Fruit fly (Drosophila melanogaster) whole organism, embryonic: ENCODE results near the gene EMC3.

ENCODE experiments used
- Atf6 ChIP-seq: fragments of 200-800 bp; sonication (Bioruptor generic); IDR thresholded peaks from 2 replicates; pipeline ENCODE4 v1.3.6; 2022; ENCODE audit warnings: missing biosample characterization, missing genetic modification characterization
- Bgb ChIP-seq: fragments of 200-800 bp; sonication (Bioruptor generic); IDR thresholded peaks from 2 replicates; pipeline ENCODE4 v1.3.6; 2022; ENCODE audit warnings: missing biosample characterization, missing genetic modification characterization; ENCODE audit not compliant: partially characterized antibody
- CG10147 ChIP-seq: fragments of 200-800 bp; sonication (Bioruptor generic); optimal IDR thresholded peaks from 2 replicates; lab custom pipeline; 2019; ENCODE audit warnings: missing biosample characterization, mild to moderate bottlenecking, missing genetic modification characterization, moderate library complexity
- CG1024 ChIP-seq: fragments of 200-800 bp; sonication (Bioruptor generic); IDR thresholded peaks from 2 replicates; pipeline ENCODE4 v1.3.6; 2022; ENCODE audit warnings: missing biosample characterization, missing genetic modification characterization
- CG11247 ChIP-seq: fragments of 200-800 bp; sonication (Bioruptor generic); IDR thresholded peaks from 2 replicates; pipeline ENCODE4 v1.3.6; 2022; ENCODE audit warnings: missing biosample characterization, missing genetic modification characterization
- CG11695 ChIP-seq: fragments of 200-800 bp; sonication (Bioruptor generic); IDR thresholded peaks from 3 replicates; pipeline ENCODE4 v1.3.6; 2022; ENCODE audit warnings: missing biosample characterization, missing genetic modification characterization
- CG12236 ChIP-seq: fragments of 200-800 bp; sonication (Bioruptor generic); optimal IDR thresholded peaks from 2 replicates; lab custom pipeline; 2016; ENCODE audit warnings: missing biosample characterization, missing genetic modification characterization
- CG14441 ChIP-seq: fragments of 200-800 bp; sonication (Bioruptor generic); IDR thresholded peaks from 2 replicates; pipeline ENCODE4 v1.3.6; 2022; ENCODE audit warnings: missing biosample characterization, missing genetic modification characterization
- CG15696 ChIP-seq: fragments of 200-800 bp; sonication (Bioruptor generic); optimal IDR thresholded peaks from 2 replicates; lab custom pipeline; 2019; ENCODE audit warnings: missing biosample characterization, mild to moderate bottlenecking, missing genetic modification characterization, moderate library complexity
- CG30020 ChIP-seq: fragments of 200-800 bp; optimal IDR thresholded peaks from 2 replicates; lab custom pipeline; 2019; ENCODE audit warnings: missing biosample characterization, mild to moderate bottlenecking, missing genetic modification characterization, moderate library complexity
- CG3407 ChIP-seq: fragments of 200-800 bp; sonication (Bioruptor generic); optimal IDR thresholded peaks from 2 replicates; lab custom pipeline; 2018; ENCODE audit warnings: missing biosample characterization, mild to moderate bottlenecking, missing genetic modification characterization
- CG34376 ChIP-seq: fragments of 200-800 bp; sonication (Bioruptor generic); optimal IDR thresholded peaks from 2 replicates; lab custom pipeline; 2018; ENCODE audit warnings: missing biosample characterization, mild to moderate bottlenecking, missing genetic modification characterization
- CG4424 ChIP-seq: fragments of 200-800 bp; sonication (Bioruptor generic); optimal IDR thresholded peaks from 3 replicates; lab custom pipeline; 2016; ENCODE audit warnings: missing biosample characterization, missing genetic modification characterization
- CG5953 ChIP-seq: fragments of 200-800 bp; sonication (Bioruptor generic); IDR thresholded peaks from 2 replicates; pipeline ENCODE4 v1.3.6; 2022; ENCODE audit warnings: missing biosample characterization, missing genetic modification characterization
- CG9817 ChIP-seq: fragments of 200-800 bp; sonication (Bioruptor generic); optimal IDR thresholded peaks from 2 replicates; lab custom pipeline; 2018; ENCODE audit warnings: missing biosample characterization, mild to moderate bottlenecking, missing genetic modification characterization, moderate library complexity
- CTCF ChIP-seq: fragments of 200-800 bp; sonication (Bioruptor generic); optimal IDR thresholded peaks from 2 replicates; lab custom pipeline; 2017; ENCODE audit warnings: missing biosample characterization, mild to moderate bottlenecking, missing genetic modification characterization, moderate library complexity
- CoRest ChIP-seq: fragments of 200-800 bp; sonication (Bioruptor generic); optimal IDR thresholded peaks from 3 replicates; lab custom pipeline; 2018; ENCODE audit warnings: missing biosample characterization, mild to moderate bottlenecking, missing genetic modification characterization, moderate library complexity
- D19B ChIP-seq: fragments of 200-800 bp; sonication (Bioruptor generic); optimal IDR thresholded peaks from 2 replicates; lab custom pipeline; 2017; ENCODE audit warnings: missing biosample characterization, mild to moderate bottlenecking, missing genetic modification characterization
- HLHmδ ChIP-seq: fragments of 200-800 bp; sonication (Bioruptor generic); optimal IDR thresholded peaks from 2 replicates; lab custom pipeline; 2018; ENCODE audit warnings: missing biosample characterization, mild to moderate bottlenecking, missing genetic modification characterization, moderate library complexity
- Hr3 ChIP-seq: fragments of 200-800 bp; sonication (Bioruptor generic); optimal IDR thresholded peaks from 3 replicates; lab custom pipeline; 2016; ENCODE audit warnings: missing biosample characterization, missing genetic modification characterization
- Hr39 ChIP-seq: fragments of >200 bp; optimal IDR thresholded peaks from 2 replicates; lab custom pipeline; 2017
- Lhr ChIP-seq: fragments of 200-800 bp; sonication (Bioruptor generic); optimal IDR thresholded peaks from 3 replicates; lab custom pipeline; 2017; ENCODE audit warnings: mild to moderate bottlenecking, missing biosample characterization, missing genetic modification reagents, missing genetic modification characterization
- Lpt ChIP-seq: fragments of >200 bp; optimal IDR thresholded peaks from 2 replicates; lab custom pipeline; 2018; ENCODE audit warnings: missing biosample characterization, missing genetic modification characterization
- Neu2 ChIP-seq: fragments of 200-800 bp; sonication (Bioruptor generic); optimal IDR thresholded peaks from 3 replicates; lab custom pipeline; 2016; ENCODE audit warnings: missing biosample characterization, missing genetic modification characterization, borderline replicate concordance
- Sry-β ChIP-seq: fragments of 200-800 bp; sonication (Bioruptor generic); optimal IDR thresholded peaks from 2 replicates; lab custom pipeline; 2018; ENCODE audit warnings: missing biosample characterization, mild to moderate bottlenecking, missing genetic modification characterization, moderate library complexity
- Ssrp ChIP-seq: fragments of 200-800 bp; sonication (Bioruptor generic); optimal IDR thresholded peaks from 2 replicates; lab custom pipeline; 2018; ENCODE audit warnings: missing biosample characterization, mild to moderate bottlenecking, missing genetic modification characterization, moderate library complexity
- ash1 ChIP-seq: fragments of 200-800 bp; sonication (Bioruptor generic); optimal IDR thresholded peaks from 2 replicates; lab custom pipeline; 2018; ENCODE audit warnings: missing biosample characterization, mild to moderate bottlenecking, missing genetic modification characterization
- bbx ChIP-seq: fragments of 200-800 bp; sonication (Bioruptor generic); IDR thresholded peaks from 2 replicates; pipeline ENCODE4 v1.3.6; 2022; ENCODE audit warnings: missing biosample characterization, missing genetic modification characterization; ENCODE audit not compliant: partially characterized antibody
- bsh ChIP-seq, 2 experiments: fragments of 200-800 bp; sonication (Bioruptor generic); optimal IDR thresholded peaks; 2 replicates each; lab custom pipeline; 2017 to 2018; ENCODE audit warnings: mild to moderate bottlenecking in 2 of 2, missing biosample characterization in 2 of 2, missing genetic modification characterization in 2 of 2, moderate library complexity in 1 of 2
- btn ChIP-seq: fragments of 200-800 bp; sonication (Bioruptor generic); optimal IDR thresholded peaks from 2 replicates; lab custom pipeline; 2016; ENCODE audit warnings: missing biosample characterization, missing genetic modification characterization
- cad ChIP-seq: fragments of >200 bp; optimal IDR thresholded peaks from 2 replicates; lab custom pipeline; 2017; ENCODE audit warnings: missing biosample characterization, missing genetic modification characterization
- cato ChIP-seq: fragments of 200-800 bp; sonication (Bioruptor generic); optimal IDR thresholded peaks from 2 replicates; lab custom pipeline; 2016; ENCODE audit warnings: missing biosample characterization, missing genetic modification characterization, borderline replicate concordance
- dati ChIP-seq: fragments of 200-800 bp; sonication (Bioruptor generic); IDR thresholded peaks from 2 replicates; pipeline ENCODE4 v1.3.6; 2022; ENCODE audit warnings: missing biosample characterization, missing genetic modification characterization
- disco-r ChIP-seq: fragments of 200-800 bp; sonication (Bioruptor generic); optimal IDR thresholded peaks from 2 replicates; lab custom pipeline; 2016; ENCODE audit warnings: missing biosample characterization, missing genetic modification characterization
- fd102C ChIP-seq: fragments of 200-800 bp; sonication (Bioruptor generic); optimal IDR thresholded peaks from 2 replicates; lab custom pipeline; 2018; ENCODE audit warnings: missing biosample characterization, mild to moderate bottlenecking, missing genetic modification characterization, moderate library complexity
- gcm2 ChIP-seq: fragments of 200-800 bp; sonication (Bioruptor generic); optimal IDR thresholded peaks from 2 replicates; lab custom pipeline; 2016; ENCODE audit warnings: missing biosample characterization, missing genetic modification characterization
- grau ChIP-seq: fragments of 200-800 bp; optimal IDR thresholded peaks from 3 replicates; lab custom pipeline; 2019; ENCODE audit warnings: missing biosample characterization, mild to moderate bottlenecking, missing genetic modification characterization, moderate library complexity
- hth ChIP-seq: fragments of >200 bp; optimal IDR thresholded peaks from 2 replicates; lab custom pipeline; 2017; ENCODE audit warnings: inconsistent platforms
- kah ChIP-seq: fragments of 200-800 bp; sonication (Bioruptor generic); optimal IDR thresholded peaks from 2 replicates; lab custom pipeline; 2018; ENCODE audit warnings: missing biosample characterization, mild to moderate bottlenecking, missing genetic modification characterization
- ken ChIP-seq: fragments of 200-800 bp; sonication (Bioruptor generic); IDR thresholded peaks from 3 replicates; pipeline ENCODE4 v1.3.6; 2022; ENCODE audit warnings: missing biosample characterization, missing genetic modification characterization
- lbe ChIP-seq: fragments of 200-800 bp; sonication (Bioruptor generic); optimal IDR thresholded peaks from 2 replicates; lab custom pipeline; 2016; ENCODE audit warnings: missing biosample characterization, mild to moderate bottlenecking, missing genetic modification characterization
- peb ChIP-seq: fragments of 200-800 bp; sonication (Bioruptor generic); IDR thresholded peaks from 2 replicates; pipeline ENCODE4 v1.3.6; 2022; ENCODE audit warnings: missing biosample characterization, missing genetic modification characterization
- phol ChIP-seq: fragments of 200-800 bp; sonication (Bioruptor generic); optimal IDR thresholded peaks from 3 replicates; lab custom pipeline; 2018; ENCODE audit warnings: missing biosample characterization, mild to moderate bottlenecking, missing genetic modification characterization, moderate library complexity
- repo ChIP-seq: fragments of 200-800 bp; sonication (Bioruptor generic); optimal IDR thresholded peaks from 2 replicates; lab custom pipeline; 2016; ENCODE audit warnings: missing biosample characterization, missing genetic modification characterization
- salm ChIP-seq: fragments of 200-800 bp; sonication (Bioruptor generic); optimal IDR thresholded peaks from 2 replicates; lab custom pipeline; 2018; ENCODE audit warnings: missing biosample characterization, mild to moderate bottlenecking, missing genetic modification characterization
- sd ChIP-seq: fragments of 200-800 bp; sonication (Bioruptor generic); optimal IDR thresholded peaks from 3 replicates; lab custom pipeline; 2018; ENCODE audit warnings: missing biosample characterization, mild to moderate bottlenecking, missing genetic modification characterization, moderate library complexity
- tll ChIP-seq, 2 experiments: fragments of 200-800 bp in 1 of 2; fragments of >200 bp in 1 of 2; sonication (Bioruptor generic) in 1 of 2; optimal IDR thresholded peaks; 2 replicates each; lab custom pipeline; 2017 to 2019; ENCODE audit warnings: missing biosample characterization in 2 of 2, missing genetic modification characterization in 2 of 2, mild to moderate bottlenecking in 1 of 2, moderate library complexity in 1 of 2
- toy ChIP-seq: fragments of 200-800 bp; sonication (Bioruptor generic); IDR thresholded peaks from 2 replicates; pipeline ENCODE4 v1.3.6; 2022; ENCODE audit warnings: missing biosample characterization, missing genetic modification characterization
- vfl ChIP-seq: fragments of 200-800 bp; sonication (Bioruptor generic); optimal IDR thresholded peaks from 2 replicates; lab custom pipeline; 2016; ENCODE audit warnings: missing biosample characterization, missing genetic modification characterization
- zfh1 ChIP-seq: fragments of 200-800 bp; sonication (Bioruptor generic); IDR thresholded peaks from 3 replicates; pipeline ENCODE4 v1.3.6; 2022; ENCODE audit warnings: missing biosample characterization, missing genetic modification characterization

Gene EMC3

dm6 chr2L:10751879-10752620 is 19.8 kb upstream of the EMC3 start (continued):
- TF ChIP-seq fd102C (peak; percentile 91), phol (tag; lab: Kevin White, UChicago) (peak; percentile 75), CG30020 (tag; lab: Kevin White, UChicago) (peak; percentile 51), disco-r (peak; percentile 80), bsh (GFP tag; optimal IDR thresholded peaks at IDR 0.05; lab: Kevin White, UChicago) (peak in 1 of 2 experiments; percentile 95), Lhr (GFP tag; lab: Kevin White, UChicago) (peak; percentile 95), cad (no peak), toy (GFP tag; lab: Robert Waterston, UW) (no peak), CG9817 (peak; percentile 61), CG34376 (GFP tag; lab: Kevin White, UChicago) (peak; percentile 3), Hr39 (lab: Kevin White, UChicago) (no peak), Ssrp (tag; lab: Kevin White, UChicago) (peak; percentile 48), bbx (no peak), ash1 (GFP tag; lab: Kevin White, UChicago) (no peak), CG10147 (GFP tag; lab: Kevin White, UChicago) (peak; percentile 47), CoRest (tag; lab: Kevin White, UChicago) (peak; percentile 89), Atf6 (0 out of 2 replicates have a peak, but pooled peaks have one; percentile 37), dati (peak; percentile 84), D19B (GFP tag; lab: Kevin White, UChicago) (no peak), lbe (GFP tag; lab: Kevin White, UChicago) (no peak), Hr3 (GFP tag; lab: Kevin White, UChicago) (peak; percentile 65), grau (peak; percentile 64), btn (GFP tag; lab: Kevin White, UChicago) (peak; percentile 90), hth (lab: Kevin White, UChicago) (no peak), Neu2 (GFP tag; lab: Kevin White, UChicago) (peak; percentile 51), CG5953 (GFP tag; lab: Robert Waterston, UW) (peak; percentile 78), CG3407 (GFP tag; lab: Kevin White, UChicago) (peak; percentile 98), HLHmδ (GFP tag; lab: Kevin White, UChicago) (peak; percentile 94), tll (GFP tag; optimal IDR thresholded peaks at IDR 0.05; lab: Kevin White, UChicago) (peak in 1 of 2 experiments; percentile 50), Bgb (no peak), Sry-β (GFP tag; lab: Kevin White, UChicago) (peak; percentile 72), CG4424 (GFP tag; lab: Kevin White, UChicago) (peak; percentile 85), CG15696 (peak; percentile 99), CG11695 (GFP tag; lab: Robert Waterston, UW) (peak; percentile 80; the same call in 2 of the 3 replicates), CG11247 (GFP tag; lab: Robert Waterston, UW) (peak; percentile 83), CG12236 (peak; percentile 96), CG14441 (GFP tag; lab: Robert Waterston, UW) (peak; percentile 50; the same call in 1 of the 2 replicates), gcm2 (GFP tag; lab: Kevin White, UChicago) (peak; percentile 67), salm (peak; percentile 82), CG1024 (GFP tag; lab: Robert Waterston, UW) (peak; percentile 89), cato (peak; percentile 83), repo (GFP tag; lab: Kevin White, UChicago) (peak; percentile 90), peb (peak; percentile 77), Lpt (GFP tag; lab: Kevin White, UChicago) (no peak), zfh1 (GFP tag; lab: Robert Waterston, UW) (peak; percentile 95), vfl (GFP tag; lab: Kevin White, UChicago) (no peak), CTCF (peak; percentile 22), sd (peak; percentile 64), kah (GFP tag; lab: Kevin White, UChicago) (peak; percentile 68), ken (GFP tag; lab: Robert Waterston, UW) (peak; percentile 75)
